Fruit fly (Drosophila melanogaster): ENCODE measurements around the gene Wnt6.
A peak's percentile ranks its signal among the peaks of the same experiment; 100 is the strongest.

DNA sequence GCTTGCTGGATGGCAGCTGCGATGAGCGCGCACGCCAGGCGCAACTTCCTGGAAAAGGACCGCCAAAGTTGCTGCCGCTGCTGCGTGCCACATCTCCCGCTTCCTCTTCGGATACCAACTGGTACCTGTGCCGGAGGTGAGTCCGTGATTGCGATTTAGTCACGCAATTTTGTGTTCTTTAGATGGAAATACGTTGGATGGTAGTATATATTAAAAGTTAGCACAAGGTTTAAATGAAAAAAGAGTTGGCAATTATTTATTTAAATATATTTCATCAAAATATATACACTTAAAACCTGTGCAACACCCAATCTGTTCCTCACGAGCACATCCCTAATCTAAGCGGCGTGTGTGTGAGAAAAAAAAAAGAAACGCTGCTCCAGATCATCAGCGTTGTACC, 42.9 kb upstream of the Wnt6 start:
- TF ChIP-seq dmrt93B (GFP tag; optimal IDR thresholded peaks at IDR 0.05) (no peak), lola (GFP tag; optimal IDR thresholded peaks at IDR 0.05) (no peak), Hr78 (GFP tag; optimal IDR thresholded peaks at IDR 0.05) (no peak), Abd-B (GFP tag; optimal IDR thresholded peaks at IDR 0.05) (no peak), psq (GFP tag; optimal IDR thresholded peaks at IDR 0.05) (peak; percentile 34), usp (GFP tag; optimal IDR thresholded peaks at IDR 0.05) (no peak), brk (GFP tag; optimal IDR thresholded peaks at IDR 0.05) (no peak)

All from whole organism, wandering third instar larva.